Worm (Caenorhabditis elegans): ENCODE measurements around the gene F14E5.8.

ce11 chrII:8440097-8440496 is 20.2 kb downstream of the F14E5.8 start:
- TF ChIP-seq sup-37 (GFP tag; optimal IDR thresholded peaks at IDR 0.05) (no peak), nhr-11 (tag; optimal IDR thresholded peaks at IDR 0.05) (no peak), ama-1 (optimal IDR thresholded peaks at IDR 0.05) (peak; percentile 2), lin-39 (tag; optimal IDR thresholded peaks at IDR 0.05) (no peak), hlh-17 (GFP tag; optimal IDR thresholded peaks at IDR 0.05; ENCODE audit: borderline replicate concordance) (no peak), alr-1 (tag; optimal IDR thresholded peaks at IDR 0.05; ENCODE audit: borderline replicate concordance) (no peak), lin-15B (tag; optimal IDR thresholded peaks at IDR 0.05) (no peak), egl-13 (tag; optimal IDR thresholded peaks at IDR 0.05) (no peak), elt-2 (tag; optimal IDR thresholded peaks at IDR 0.05) (no peak), C34B4.2 (tag; optimal IDR thresholded peaks at IDR 0.05) (no peak), sox-4 (tag; optimal IDR thresholded peaks at IDR 0.05) (no peak), lir-3 (tag; optimal IDR thresholded peaks at IDR 0.05; ENCODE audit: poor library complexity) (no peak), mep-1 (tag; optimal IDR thresholded peaks at IDR 0.05) (no peak), snpc-4 (tag; optimal IDR thresholded peaks at IDR 0.05) (no peak)
